Worm (Caenorhabditis elegans): Measurements from ENCODE around the gene C07A9.13.

- TF ChIP-seq cog-1 (tag; optimal IDR thresholded peaks at IDR 0.05) (no peak), med-1 (GFP tag; optimal IDR thresholded peaks at IDR 0.05; ENCODE audit: insufficient read depth) (no peak), ztf-23 (GFP tag; IDR thresholded peaks at IDR 0.05) (no peak), ztf-29 (GFP tag; IDR thresholded peaks at IDR 0.05) (no peak), tab-1 (GFP tag; IDR thresholded peaks at IDR 0.05) (no peak), ref-1 (GFP tag; conservative IDR thresholded peaks at IDR 0.05) (no peak)
These were observed 18.5 kb upstream of the C07A9.13 start, which contains the start of gene tlk-1 for ce11 chrIII:9699576-9699975.
